Worm (Caenorhabditis elegans) whole organism, L4/young adult: ENCODE measurements around the gene pqn-91.

Experiments
- W03F9.2 ChIP-seq: fragments of 150-350 bp; optimal IDR thresholded peaks from 2 replicates; lab custom pipeline; 2014; ENCODE audit warnings: missing biosample characterization, missing genetic modification characterization
- dao-5 ChIP-seq: sonication (generic microtip); optimal IDR thresholded peaks from 2 replicates; lab custom pipeline; 2016; ENCODE audit warnings: missing genotype, missing genetic modification characterization, moderate library complexity, missing compliant biosample characterization
- him-1 ChIP-seq: sonication (generic microtip); optimal IDR thresholded peaks from 2 replicates; lab custom pipeline; 2016; ENCODE audit warnings: missing genotype, missing genetic modification reagents, missing genetic modification characterization, missing compliant biosample characterization

DNA sequence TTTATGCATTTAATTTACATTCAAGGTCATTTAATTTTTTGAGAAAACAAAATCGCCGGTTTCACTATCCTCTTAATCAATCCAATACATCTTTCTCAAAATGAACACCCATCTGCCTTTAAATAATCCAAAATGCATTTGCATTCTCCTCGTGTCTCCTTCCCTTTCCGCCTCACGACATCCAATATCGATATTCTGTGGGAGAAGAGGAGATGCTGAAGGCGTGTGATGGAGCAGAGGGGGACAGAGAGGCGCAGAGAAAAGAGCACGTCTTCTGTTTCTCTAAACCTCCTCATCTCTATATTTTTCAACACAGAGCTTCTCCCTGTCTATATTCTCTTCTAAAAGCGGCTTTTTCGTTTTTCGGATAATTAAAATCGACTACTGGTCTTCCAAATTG is 32.2 kb upstream of the pqn-91 start, which contains the start of gene Y73F8A.5:
- TF ChIP-seq him-1 = no peak
- TF ChIP-seq W03F9.2 (tag; lab: Kevin White, UChicago) = no peak
- TF ChIP-seq dao-5 = no peak
